Worm (Caenorhabditis elegans) whole organism, L4 larva: ENCODE data around the gene srf-3.

Experiments
- daf-8 ChIP-seq: fragments of 200-800 bp; sonication (Bioruptor generic); IDR thresholded peaks from 2 replicates; pipeline ENCODE4 v1.3.6; 2022; ENCODE audit warnings: missing genetic modification characterization, missing compliant biosample characterization
- fkh-10 ChIP-seq: fragments of 150-350 bp; optimal IDR thresholded peaks from 2 replicates; lab custom pipeline; 2014; ENCODE audit warnings: missing biosample characterization, missing genetic modification reagents, missing genetic modification characterization
- lin-1 ChIP-seq: fragments of 200-800 bp; sonication (Bioruptor generic); IDR thresholded peaks from 2 replicates; pipeline ENCODE4 v1.3.6; 2022; ENCODE audit warnings: missing genetic modification reagents, missing genetic modification characterization, missing compliant biosample characterization
- lin-13 ChIP-seq: fragments of 150-350 bp; optimal IDR thresholded peaks from 2 replicates; lab custom pipeline; 2014; ENCODE audit warnings: missing biosample characterization, missing genetic modification reagents, missing genetic modification characterization
- lin-15B ChIP-seq: fragments of 150-350 bp; sonication (generic microtip); optimal IDR thresholded peaks from 3 replicates; lab custom pipeline; 2014; ENCODE audit warnings: missing biosample characterization, missing genetic modification characterization
- madf-5 ChIP-seq, 2 experiments: fragments of 200-800 bp; sonication (Bioruptor generic); IDR thresholded peaks; 2 replicates each; pipeline ENCODE4 v1.3.6; 2022; ENCODE audit warnings: missing compliant biosample characterization in 2 of 2, missing genetic modification characterization in 2 of 2
- snpc-4 ChIP-seq: fragments of 150-350 bp; optimal IDR thresholded peaks from 2 replicates; lab custom pipeline; 2014; ENCODE audit warnings: missing biosample characterization, missing genetic modification characterization
- spr-1 ChIP-seq: sonication (generic microtip); optimal IDR thresholded peaks from 2 replicates; lab custom pipeline; 2016; ENCODE audit warnings: mild to moderate bottlenecking, missing genetic modification characterization, missing compliant biosample characterization

DNA sequence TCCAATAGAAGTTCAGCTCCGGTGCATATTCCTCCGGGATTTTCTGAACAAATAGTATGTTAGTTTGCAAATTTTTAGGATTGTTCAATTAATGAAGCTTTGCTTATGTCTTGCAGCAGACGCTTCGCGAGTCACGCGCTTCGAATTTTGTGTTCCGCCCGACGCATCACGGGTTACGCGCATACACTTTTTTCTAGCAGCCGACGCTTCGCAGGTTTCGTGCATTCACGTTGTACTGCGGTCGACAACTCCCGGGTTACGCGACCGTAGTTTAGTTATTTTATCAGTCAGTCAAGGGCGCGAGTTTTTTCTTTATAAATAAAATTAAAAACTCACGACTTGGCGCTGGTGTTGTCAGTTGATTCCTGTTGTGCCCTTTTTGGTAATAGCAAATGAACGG lies 20.5 kb downstream of the srf-3 start:
- TF ChIP-seq daf-8 (GFP tag; lab: Robert Waterston, UW) (no peak), lin-1 (GFP tag; lab: Robert Waterston, UW) (no peak), spr-1 (no peak), madf-5 (GFP tag; IDR thresholded peaks at IDR 0.05; lab: Robert Waterston, UW) (no peak), lin-13 (GFP tag; lab: Kevin White, UChicago) (no peak), lin-15B (tag; lab: Kevin White, UChicago) (no peak), snpc-4 (no peak), fkh-10 (GFP tag; lab: Kevin White, UChicago) (no peak)
